Worm (Caenorhabditis elegans): Measurements from ENCODE around the gene F23A7.5.

F23A7.5 gene

DNA sequence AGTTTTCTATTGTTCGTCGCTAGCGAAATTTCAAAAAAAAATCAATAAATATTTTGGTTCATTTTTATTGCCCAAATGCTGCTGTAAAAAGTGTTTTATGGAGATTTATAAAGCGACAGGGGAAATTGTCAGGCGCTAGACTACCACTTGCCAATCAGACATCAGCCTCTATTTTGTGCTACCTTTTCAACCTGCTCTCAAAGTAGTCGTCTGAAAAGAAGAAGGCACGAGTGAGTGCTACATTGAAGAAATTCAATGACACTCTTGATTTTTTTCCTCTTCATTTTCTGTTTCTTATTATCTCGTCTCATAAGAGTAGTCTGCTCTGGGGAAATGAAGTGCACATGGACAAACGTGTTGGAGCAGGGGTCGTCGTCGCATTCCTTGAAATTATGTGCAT is 22.8 kb upstream of the F23A7.5 start:
- peak; percentile 56 for TF ChIP-seq nhr-23 (tag; optimal IDR thresholded peaks at IDR 0.05)
- peak; percentile 54 for TF ChIP-seq nfya-1 (tag; optimal IDR thresholded peaks at IDR 0.05; ENCODE audit: insufficient read depth)
- TF ChIP-seq hmg-11 (tag; optimal IDR thresholded peaks at IDR 0.05) = peak; percentile 77
- peak; percentile 95 for TF ChIP-seq ceh-28 (tag; optimal IDR thresholded peaks at IDR 0.05)
- TF ChIP-seq fos-1 (tag; optimal IDR thresholded peaks at IDR 0.05) = no peak
- TF ChIP-seq nhr-25 (tag; optimal IDR thresholded peaks at IDR 0.05) = peak; percentile 43
- TF ChIP-seq lsy-12 (tag; optimal IDR thresholded peaks at IDR 0.05) = peak; percentile 15
- peak; percentile 44 for TF ChIP-seq nhr-43 (tag; optimal IDR thresholded peaks at IDR 0.05; ENCODE audit: poor library complexity, severe bottlenecking)
- no peak for TF ChIP-seq ztf-4 (tag; optimal IDR thresholded peaks at IDR 0.05)
- peak; percentile 48 for TF ChIP-seq R02D3.7 (tag; optimal IDR thresholded peaks at IDR 0.05)
- peak; percentile 39 for TF ChIP-seq nhr-77 (tag; optimal IDR thresholded peaks at IDR 0.05)
- peak; percentile 72 for TF ChIP-seq skn-1 (tag; optimal IDR thresholded peaks at IDR 0.05)
- TF ChIP-seq jun-1 (tag; optimal IDR thresholded peaks at IDR 0.05) = peak; percentile 81
- peak; percentile 60 for TF ChIP-seq snpc-4 (tag; optimal IDR thresholded peaks at IDR 0.05)
- peak; percentile 49 for TF ChIP-seq ceh-82 (tag; optimal IDR thresholded peaks at IDR 0.05)
- no peak for TF ChIP-seq mml-1 (tag; optimal IDR thresholded peaks at IDR 0.05)
- no peak for TF ChIP-seq elt-1 (tag; optimal IDR thresholded peaks at IDR 0.05)
- TF ChIP-seq tbx-2 (tag; optimal IDR thresholded peaks at IDR 0.05) = peak; percentile 84
- peak; percentile 20 for TF ChIP-seq egl-5 (tag; optimal IDR thresholded peaks at IDR 0.05)
- TF ChIP-seq lin-39 (tag; optimal IDR thresholded peaks at IDR 0.05) = peak; percentile 54
- peak; percentile 12 for TF ChIP-seq pqm-1 (tag; optimal IDR thresholded peaks at IDR 0.05)
- no peak for TF ChIP-seq sea-2 (GFP tag; optimal IDR thresholded peaks at IDR 0.05)
- no peak for TF ChIP-seq zag-1 (tag; optimal IDR thresholded peaks at IDR 0.05)
- peak; percentile 61 for TF ChIP-seq fkh-10 (GFP tag; optimal IDR thresholded peaks at IDR 0.05)
- TF ChIP-seq nhr-12 (tag; optimal IDR thresholded peaks at IDR 0.05) = no peak
- peak; percentile 50 for TF ChIP-seq elt-2 (tag; optimal IDR thresholded peaks at IDR 0.05)
- peak; percentile 50 for TF ChIP-seq nhr-11 (tag; optimal IDR thresholded peaks at IDR 0.05)
- no peak for TF ChIP-seq lin-15B (tag; optimal IDR thresholded peaks at IDR 0.05)
- TF ChIP-seq pha-4 (tag; optimal IDR thresholded peaks at IDR 0.05) = peak; percentile 74
- TF ChIP-seq nhr-28 (tag; optimal IDR thresholded peaks at IDR 0.05) = no peak

ce11 chrX:16208123-16208522 is 20.6 kb upstream of the F23A7.5 start:
- TF ChIP-seq lin-15B (tag; optimal IDR thresholded peaks at IDR 0.05) = no peak
- TF ChIP-seq nfya-1 (tag; optimal IDR thresholded peaks at IDR 0.05; ENCODE audit: insufficient read depth) = no peak
- no peak for TF ChIP-seq snpc-4 (tag; optimal IDR thresholded peaks at IDR 0.05)
- TF ChIP-seq hmg-11 (tag; optimal IDR thresholded peaks at IDR 0.05) = no peak
- TF ChIP-seq aly-2 (tag; optimal IDR thresholded peaks at IDR 0.05) = no peak
- TF ChIP-seq nhr-43 (tag; optimal IDR thresholded peaks at IDR 0.05; ENCODE audit: poor library complexity, severe bottlenecking) = no peak
- no peak for TF ChIP-seq ztf-4 (tag; optimal IDR thresholded peaks at IDR 0.05)
- TF ChIP-seq nhr-237 (tag; optimal IDR thresholded peaks at IDR 0.05) = no peak
- TF ChIP-seq nhr-12 (tag; optimal IDR thresholded peaks at IDR 0.05) = no peak
- no peak for TF ChIP-seq egl-27 (tag; optimal IDR thresholded peaks at IDR 0.05)
- no peak for TF ChIP-seq nhr-28 (tag; optimal IDR thresholded peaks at IDR 0.05)
- no peak for TF ChIP-seq egl-5 (tag; optimal IDR thresholded peaks at IDR 0.05)
- no peak for TF ChIP-seq nhr-25 (tag; optimal IDR thresholded peaks at IDR 0.05)

- TF ChIP-seq unc-39 (tag; optimal IDR thresholded peaks at IDR 0.05) = no peak
Measured at ce11 chrX:16208667-16209066, 20.1 kb upstream of the F23A7.5 start.

- TF ChIP-seq tbx-2 (tag; optimal IDR thresholded peaks at IDR 0.05) (no peak), daf-12 (tag; optimal IDR thresholded peaks at IDR 0.05) (no peak), nhr-76 (tag; optimal IDR thresholded peaks at IDR 0.05) (no peak), ceh-28 (tag; optimal IDR thresholded peaks at IDR 0.05) (no peak), elt-2 (tag; optimal IDR thresholded peaks at IDR 0.05) (no peak), unc-62 (GFP tag; optimal IDR thresholded peaks at IDR 0.05) (no peak), nhr-67 (tag; optimal IDR thresholded peaks at IDR 0.05) (no peak), nhr-23 (tag; optimal IDR thresholded peaks at IDR 0.05) (no peak), jun-1 (tag; optimal IDR thresholded peaks at IDR 0.05) (no peak), nhr-237 (tag; optimal IDR thresholded peaks at IDR 0.05) (no peak)
Measured at ce11 chrX:16209122-16209521, 19.6 kb upstream of the F23A7.5 start.
